Fruit fly (Drosophila melanogaster): ENCODE results near the gene CG3792.

- TF ChIP-seq psq (optimal IDR thresholded peaks at IDR 0.05) (no peak), h (optimal IDR thresholded peaks at IDR 0.05) (no peak), ttk (optimal IDR thresholded peaks at IDR 0.05) (no peak), insv (optimal IDR thresholded peaks at IDR 0.05) (no peak)
Measured at dm6 chr2L:5020479-5020878, 43.4 kb downstream of the CG3792 start.
